Worm (Caenorhabditis elegans) whole organism, L2 larva: ENCODE measurements around the gene gstk-1.

ENCODE experiments used
- fos-1 ChIP-seq: fragments of 150-350 bp; optimal IDR thresholded peaks from 2 replicates; lab custom pipeline; 2014; ENCODE audit warnings: missing biosample characterization, missing genetic modification characterization
- nhr-6 ChIP-seq: fragments of 150-350 bp; optimal IDR thresholded peaks from 2 replicates; lab custom pipeline; 2014; ENCODE audit warnings: missing biosample characterization, missing genetic modification characterization
- ztf-11 ChIP-seq: sonication (generic microtip); optimal IDR thresholded peaks from 2 replicates; lab custom pipeline; 2017; ENCODE audit warnings: missing biosample characterization, missing genetic modification characterization

DNA sequence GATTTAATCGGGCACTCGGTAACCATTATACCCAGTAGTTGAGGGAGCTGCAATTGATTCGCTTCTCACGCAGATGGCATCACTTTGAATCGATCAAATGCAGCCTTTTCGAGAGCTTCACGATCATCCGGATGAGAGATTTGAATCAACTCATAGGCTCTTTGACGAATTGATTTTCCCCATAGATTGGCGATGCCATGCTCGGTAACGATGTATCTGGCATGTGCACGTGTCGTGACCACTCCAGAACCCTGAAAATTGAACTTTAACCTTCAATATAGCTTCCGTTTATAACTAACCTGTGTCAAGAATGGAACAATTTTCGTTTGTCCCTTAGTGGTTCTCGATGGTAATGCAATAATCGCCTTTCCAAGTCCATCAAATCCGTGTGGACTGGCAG, 27.7 kb downstream of the gstk-1 start:
- TF ChIP-seq nhr-6 (tag; lab: Kevin White, UChicago) (no peak), ztf-11 (tag; lab: Kevin White, UChicago) (no peak), fos-1 (tag; lab: Kevin White, UChicago) (no peak)
